Fruit fly (Drosophila melanogaster) whole organism, adult: ENCODE measurements around the gene CG8560.

ENCODE experiments used
- CG11617 ChIP-seq: fragments of 200-800 bp; sonication (Bioruptor generic); optimal IDR thresholded peaks from 2 replicates; lab custom pipeline; 2017; ENCODE audit warnings: mild to moderate bottlenecking, missing biosample characterization, missing genetic modification reagents, missing genetic modification characterization
- CG12768 ChIP-seq: fragments of 200-800 bp; sonication (Bioruptor generic); optimal IDR thresholded peaks from 2 replicates; lab custom pipeline; 2017; ENCODE audit warnings: missing biosample characterization, missing genetic modification characterization, mild to moderate bottlenecking, moderate library complexity, missing genetic modification reagents
- CG14711 ChIP-seq: fragments of 200-800 bp; sonication (Bioruptor generic); optimal IDR thresholded peaks from 2 replicates; lab custom pipeline; 2018; ENCODE audit warnings: missing biosample characterization, mild to moderate bottlenecking, missing genetic modification characterization, moderate library complexity
- CG1620 ChIP-seq: fragments of 200-800 bp; sonication (Bioruptor generic); optimal IDR thresholded peaks from 2 replicates; lab custom pipeline; 2016; ENCODE audit warnings: missing biosample characterization, missing genetic modification characterization
- CG33017 ChIP-seq: fragments of 200-800 bp; sonication (Bioruptor generic); optimal IDR thresholded peaks from 2 replicates; lab custom pipeline; 2018; ENCODE audit warnings: missing biosample characterization, mild to moderate bottlenecking, missing genetic modification characterization, moderate library complexity
- CG5204 ChIP-seq: fragments of 200-800 bp; sonication (Bioruptor generic); optimal IDR thresholded peaks from 2 replicates; lab custom pipeline; 2016; ENCODE audit warnings: missing biosample characterization, missing genetic modification characterization
- CG7045 ChIP-seq: fragments of 200-800 bp; sonication (Bioruptor generic); optimal IDR thresholded peaks from 2 replicates; lab custom pipeline; 2017; ENCODE audit warnings: missing biosample characterization, mild to moderate bottlenecking, missing genetic modification characterization
- CG7101 ChIP-seq: fragments of 200-800 bp; sonication (Bioruptor generic); optimal IDR thresholded peaks from 2 replicates; lab custom pipeline; 2018; ENCODE audit warnings: missing biosample characterization, mild to moderate bottlenecking, missing genetic modification characterization, moderate library complexity
- Clk ChIP-seq: fragments of 200-800 bp; sonication (Bioruptor generic); optimal IDR thresholded peaks from 2 replicates; lab custom pipeline; 2017; ENCODE audit warnings: missing biosample characterization, missing genetic modification characterization
- Crg-1 ChIP-seq: fragments of 200-800 bp; sonication (Bioruptor generic); optimal IDR thresholded peaks from 2 replicates; lab custom pipeline; 2016; ENCODE audit warnings: missing biosample characterization, missing genetic modification characterization
- Hr96 ChIP-seq: fragments of 200-800 bp; sonication (Bioruptor generic); optimal IDR thresholded peaks from 2 replicates; lab custom pipeline; 2016; ENCODE audit warnings: missing biosample characterization, missing genetic modification characterization
- Mnt ChIP-seq: fragments of 200-800 bp; sonication (Bioruptor generic); optimal IDR thresholded peaks from 2 replicates; lab custom pipeline; 2016; ENCODE audit warnings: missing biosample characterization, mild to moderate bottlenecking, missing genetic modification characterization
- bab1 ChIP-seq: fragments of 200-800 bp; sonication (Bioruptor generic); optimal IDR thresholded peaks from 3 replicates; lab custom pipeline; 2019; ENCODE audit warnings: missing biosample characterization, mild to moderate bottlenecking, missing genetic modification characterization, moderate library complexity
- cic ChIP-seq: fragments of 200-800 bp; sonication (Bioruptor generic); optimal IDR thresholded peaks from 2 replicates; lab custom pipeline; 2017; ENCODE audit warnings: missing biosample characterization, mild to moderate bottlenecking, missing genetic modification characterization, moderate library complexity
- cnc ChIP-seq, 2 experiments: fragments of >200 bp; optimal IDR thresholded peaks; 2 replicates each; lab custom pipeline; 2017
- kay ChIP-seq: fragments of 200-800 bp; sonication (Bioruptor generic); peaks from one replicate; lab custom pipeline; 2016; ENCODE audit warnings: missing biosample characterization, missing genetic modification characterization, borderline replicate concordance
- ovo ChIP-seq: fragments of 200-800 bp; sonication (Bioruptor generic); optimal IDR thresholded peaks from 2 replicates; lab custom pipeline; 2016; ENCODE audit warnings: missing biosample characterization, missing genetic modification characterization
- pad ChIP-seq: fragments of 200-800 bp; sonication (Bioruptor generic); optimal IDR thresholded peaks from 3 replicates; lab custom pipeline; 2017; ENCODE audit warnings: missing biosample characterization, missing genetic modification characterization, mild to moderate bottlenecking, moderate library complexity, missing genetic modification reagents
- tj ChIP-seq: fragments of 200-800 bp; sonication (Bioruptor generic); optimal IDR thresholded peaks from 3 replicates; lab custom pipeline; 2017; ENCODE audit warnings: missing biosample characterization, mild to moderate bottlenecking, missing genetic modification characterization, moderate library complexity
- toe ChIP-seq: fragments of 200-800 bp; sonication (Bioruptor generic); optimal IDR thresholded peaks from 2 replicates; lab custom pipeline; 2016; ENCODE audit warnings: missing biosample characterization, missing genetic modification characterization

CG8560 gene

dm6 chr3L:7404081-7404480, at the start of gene CG8560:
CG8560 (minus strand) TSS chr3L:7404181.
- TF ChIP-seq CG7101 (tag; lab: Kevin White, UChicago) (no peak), bab1 (no peak), cic (GFP tag; lab: Kevin White, UChicago) (no peak), CG12768 (GFP tag; lab: Kevin White, UChicago) (no peak), cnc (optimal IDR thresholded peaks at IDR 0.05; lab: Kevin White, UChicago) (no peak), tj (GFP tag; lab: Kevin White, UChicago) (no peak), CG7045 (no peak), ovo (GFP tag; lab: Kevin White, UChicago) (no peak), CG33017 (no peak), CG5204 (no peak), CG11617 (no peak), kay (no peak), Clk (GFP tag; lab: Kevin White, UChicago) (no peak), CG1620 (GFP tag; lab: Kevin White, UChicago) (no peak), CG14711 (no peak), pad (GFP tag; lab: Kevin White, UChicago) (no peak), Mnt (GFP tag; lab: Kevin White, UChicago) (no peak), toe (GFP tag; lab: Kevin White, UChicago) (no peak), Hr96 (GFP tag; lab: Kevin White, UChicago) (no peak)

dm6 chr3L:7450553-7450952, 46.6 kb upstream of the CG8560 start, which contains the start of gene CG33278:
CG33278 (plus strand) TSS chr3L:7450853.
- TF ChIP-seq CG5204 = no peak
- no peak for TF ChIP-seq pad (GFP tag; lab: Kevin White, UChicago)
- TF ChIP-seq ovo (GFP tag; lab: Kevin White, UChicago) = no peak
- no peak for TF ChIP-seq Hr96 (GFP tag; lab: Kevin White, UChicago)
- no peak for TF ChIP-seq kay
- no peak for TF ChIP-seq CG1620 (GFP tag; lab: Kevin White, UChicago)
- TF ChIP-seq tj (GFP tag; lab: Kevin White, UChicago) = no peak
- TF ChIP-seq Clk (GFP tag; lab: Kevin White, UChicago) = no peak
- no peak for TF ChIP-seq CG7101 (tag; lab: Kevin White, UChicago)
- TF ChIP-seq toe (GFP tag; lab: Kevin White, UChicago) = no peak
- no peak for TF ChIP-seq cic (GFP tag; lab: Kevin White, UChicago)
- TF ChIP-seq CG33017 = no peak
- no peak for TF ChIP-seq CG12768 (GFP tag; lab: Kevin White, UChicago)

dm6 chr3L:7449097-7449496, 45.1 kb upstream of the CG8560 start:
- TF ChIP-seq CG5204 (no peak), Mnt (GFP tag; lab: Kevin White, UChicago) (no peak), CG14711 (no peak), CG12768 (GFP tag; lab: Kevin White, UChicago) (no peak), Hr96 (GFP tag; lab: Kevin White, UChicago) (no peak), bab1 (no peak), Crg-1 (GFP tag; lab: Kevin White, UChicago) (no peak), CG33017 (no peak), CG7045 (no peak), toe (GFP tag; lab: Kevin White, UChicago) (no peak)

- TF ChIP-seq ovo (GFP tag; lab: Kevin White, UChicago) = no peak
- TF ChIP-seq Mnt (GFP tag; lab: Kevin White, UChicago) = no peak
- TF ChIP-seq CG11617 = no peak
- no peak for TF ChIP-seq kay
- no peak for TF ChIP-seq CG7045
- no peak for TF ChIP-seq Crg-1 (GFP tag; lab: Kevin White, UChicago)
- no peak for TF ChIP-seq CG14711
- no peak for TF ChIP-seq CG12768 (GFP tag; lab: Kevin White, UChicago)
- TF ChIP-seq Clk (GFP tag; lab: Kevin White, UChicago) = no peak
- TF ChIP-seq toe (GFP tag; lab: Kevin White, UChicago) = no peak
- TF ChIP-seq tj (GFP tag; lab: Kevin White, UChicago) = no peak
- no peak for TF ChIP-seq CG1620 (GFP tag; lab: Kevin White, UChicago)
- TF ChIP-seq cic (GFP tag; lab: Kevin White, UChicago) = no peak
- no peak for TF ChIP-seq CG33017
Measured at dm6 chr3L:7440633-7441032, 36.7 kb upstream of the CG8560 start, which contains the start of gene sphinx2. sphinx2 (minus strand) TSS chr3L:7440733.

dm6 chr3L:7439305-7439704, 35.3 kb upstream of the CG8560 start, which contains the start of gene sphinx1:
sphinx1 (minus strand) TSS chr3L:7439405.
- TF ChIP-seq Mnt (GFP tag; lab: Kevin White, UChicago) = no peak
- TF ChIP-seq CG5204 = no peak
- no peak for TF ChIP-seq CG7045
- TF ChIP-seq cnc (optimal IDR thresholded peaks at IDR 0.05; lab: Kevin White, UChicago) = no peak
- no peak for TF ChIP-seq CG12768 (GFP tag; lab: Kevin White, UChicago)
- TF ChIP-seq CG1620 (GFP tag; lab: Kevin White, UChicago) = no peak

- no peak for TF ChIP-seq CG7045
- no peak for TF ChIP-seq CG14711
- TF ChIP-seq toe (GFP tag; lab: Kevin White, UChicago) = no peak
- no peak for TF ChIP-seq CG7101 (tag; lab: Kevin White, UChicago)
- TF ChIP-seq kay = no peak
Measured at dm6 chr3L:7437366-7437765, 33.4 kb upstream of the CG8560 start, which contains the start of gene CG14835. CG14835 (minus strand) TSS chr3L:7437466.
